Worm (Caenorhabditis elegans) whole organism, L4 larva: ENCODE data around the gene F45E10.2.

Experiments used
- ama-1 ChIP-seq: fragments of 150-350 bp; optimal IDR thresholded peaks from 2 replicates; lab custom pipeline; 2014; ENCODE audit warnings: inconsistent platforms, mixed read lengths
- ceh-28 ChIP-seq: fragments of 150-350 bp; optimal IDR thresholded peaks from 2 replicates; lab custom pipeline; 2014; ENCODE audit warnings: missing biosample characterization, missing genetic modification reagents, missing genetic modification characterization
- dmd-6 ChIP-seq: fragments of 200-800 bp; sonication (Bioruptor generic); IDR thresholded peaks from 2 replicates; pipeline ENCODE4 v1.3.6; 2022; ENCODE audit warnings: missing genetic modification reagents, missing genetic modification characterization, missing compliant biosample characterization
- lin-13 ChIP-seq: fragments of 150-350 bp; optimal IDR thresholded peaks from 2 replicates; lab custom pipeline; 2014; ENCODE audit warnings: missing biosample characterization, missing genetic modification reagents, missing genetic modification characterization
- nhr-11 ChIP-seq: fragments of 150-350 bp; optimal IDR thresholded peaks from 2 replicates; lab custom pipeline; 2014; ENCODE audit warnings: missing biosample characterization, missing genetic modification characterization
- unc-130 ChIP-seq: sonication (generic microtip); optimal IDR thresholded peaks from 2 replicates; lab custom pipeline; 2016; ENCODE audit warnings: missing genetic modification reagents, missing genetic modification characterization, missing compliant biosample characterization
- ztf-11 ChIP-seq: fragments of 150-350 bp; optimal IDR thresholded peaks from 2 replicates; lab custom pipeline; 2014; ENCODE audit warnings: missing biosample characterization, missing genetic modification characterization

ce11 chrII:11004381-11004780 is 50.7 kb downstream of the F45E10.2 start:
- TF ChIP-seq nhr-11 (tag; lab: Kevin White, UChicago) (no peak), unc-130 (GFP tag; lab: Kevin White, UChicago) (no peak), dmd-6 (GFP tag; lab: Robert Waterston, UW) (no peak), ceh-28 (tag; lab: Kevin White, UChicago) (no peak), ztf-11 (tag; lab: Kevin White, UChicago) (no peak), lin-13 (GFP tag; lab: Kevin White, UChicago) (no peak), ama-1 (no peak)
